Fruit fly (Drosophila melanogaster): ENCODE results near the gene CG10920.

CG10920 gene

DNA sequence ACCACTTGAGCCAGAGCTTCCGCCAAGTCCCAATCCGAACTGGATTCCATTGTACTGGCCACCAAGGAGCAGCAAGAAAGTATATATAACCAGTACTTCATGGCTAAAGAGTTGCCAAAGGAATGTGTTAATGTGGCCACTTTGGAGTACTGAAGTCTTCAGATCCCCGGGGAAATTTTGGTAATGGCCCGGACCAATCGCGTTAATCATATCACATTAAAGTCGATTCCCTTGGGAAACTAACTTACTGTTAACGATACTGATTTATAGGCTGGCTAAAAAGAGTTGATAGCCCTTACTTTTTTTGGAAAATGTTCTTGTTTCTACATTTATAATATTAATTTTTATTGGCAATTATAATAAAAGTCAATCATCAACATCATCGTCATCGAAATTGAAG is 12.8 kb upstream of the CG10920 start, which contains the start of gene Ir7b (continued):
- TF ChIP-seq CG11723 (GFP tag; optimal IDR thresholded peaks at IDR 0.05) (no peak), ranshi (GFP tag; IDR thresholded peaks at IDR 0.05) (no peak), Dp (GFP tag; optimal IDR thresholded peaks at IDR 0.05) (no peak), org-1 (GFP tag; optimal IDR thresholded peaks at IDR 0.05) (no peak), GATAe (GFP tag; conservative IDR thresholded peaks at IDR 0.05) (no peak), twi (tag; optimal IDR thresholded peaks at IDR 0.05) (no peak), peb (GFP tag; IDR thresholded peaks at IDR 0.05) (no peak)

DNA sequence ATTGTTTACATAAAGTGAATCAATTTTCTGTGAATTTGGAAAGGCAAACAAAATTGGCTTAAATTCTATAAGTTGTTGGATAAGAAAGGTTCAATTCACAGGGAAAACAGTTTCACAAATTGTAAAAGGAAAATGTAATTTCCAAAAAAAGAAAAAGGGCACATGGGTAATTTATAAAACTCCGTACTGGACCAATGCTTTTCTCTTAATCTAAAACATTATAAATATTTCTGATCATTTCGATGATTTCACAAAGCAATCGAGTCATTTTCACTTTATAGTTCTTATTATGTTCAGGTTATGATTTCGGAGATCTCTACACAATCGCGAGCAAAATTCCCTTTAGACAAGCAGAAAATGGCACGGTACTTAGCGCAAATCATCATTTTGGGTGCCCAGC is 3.8 kb upstream of the CG10920 start, which contains the start of gene CG1409:
TSS of gene CG1409 (plus strand) at position 301 of the 400 bp plus-strand sequence.
- TF ChIP-seq Fer1 (GFP tag; optimal IDR thresholded peaks at IDR 0.05) = no peak
- TF ChIP-seq Atf6 (GFP tag; IDR thresholded peaks at IDR 0.05) = no peak
- TF ChIP-seq Dref (GFP tag; IDR thresholded peaks at IDR 0.05) = no peak
- TF ChIP-seq CG10274 (GFP tag; optimal IDR thresholded peaks at IDR 0.05) = no peak

DNA sequence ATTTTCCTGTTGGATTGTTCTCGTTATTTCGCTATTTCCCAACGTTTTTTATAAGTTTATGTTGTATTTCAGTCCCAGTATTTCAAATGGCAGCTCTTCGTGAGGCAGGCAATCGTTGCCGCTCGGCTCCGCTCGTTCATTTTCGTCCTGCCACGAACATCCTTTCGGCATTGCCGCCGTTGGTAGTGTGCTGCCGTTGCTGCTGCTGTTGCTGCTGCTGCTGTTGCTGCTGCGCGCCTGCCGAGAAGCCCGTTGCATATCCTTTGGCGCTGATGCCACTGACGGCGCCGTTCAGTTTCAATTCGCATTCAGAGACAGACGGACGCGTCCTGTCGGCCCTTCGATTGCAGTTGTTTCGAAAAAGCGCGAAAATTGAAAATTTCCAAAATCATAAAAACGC is 28.1 kb downstream of the CG10920 start, which contains the start of gene CARPA:
TSS of gene CARPA (plus strand) at position 301 of the 400 bp plus-strand sequence.
- peak; percentile 0 for TF ChIP-seq ewg (GFP tag; optimal IDR thresholded peaks at IDR 0.05)
- no peak for TF ChIP-seq Ptx1 (GFP tag; IDR thresholded peaks at IDR 0.05)
- peak; percentile 89 for TF ChIP-seq Deaf1 (tag; optimal IDR thresholded peaks at IDR 0.05)

DNA sequence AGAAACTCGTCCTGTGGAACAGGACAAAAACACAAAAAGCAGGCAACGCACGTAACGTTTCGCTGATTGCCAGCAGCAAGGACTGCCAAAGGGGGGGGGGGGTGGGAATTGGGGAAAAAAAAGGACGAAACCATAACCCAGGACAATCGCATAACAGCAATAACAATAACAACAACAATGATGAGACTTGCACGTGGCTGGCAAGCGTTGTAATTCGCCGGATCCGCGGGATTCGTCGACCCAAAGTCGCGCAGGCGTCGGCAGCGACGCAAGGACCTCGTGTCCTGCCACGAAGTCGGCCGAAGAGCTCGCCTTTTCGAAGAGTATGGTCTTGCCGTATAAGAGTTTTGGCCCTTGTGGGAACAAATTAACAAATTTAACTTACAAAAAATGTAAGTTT is 28.7 kb downstream of the CG10920 start:
- TF ChIP-seq Hey (tag; optimal IDR thresholded peaks at IDR 0.05) = peak; percentile 34
- TF ChIP-seq klu (GFP tag; IDR thresholded peaks at IDR 0.05) = no peak
- no peak for TF ChIP-seq CG7556 (GFP tag; optimal IDR thresholded peaks at IDR 0.05)
- TF ChIP-seq CG34422 (GFP tag; IDR thresholded peaks at IDR 0.05) = no peak
- peak; percentile 84 for TF ChIP-seq Deaf1 (tag; optimal IDR thresholded peaks at IDR 0.05)
- peak; percentile 42 for TF ChIP-seq Nf-YB (GFP tag; optimal IDR thresholded peaks at IDR 0.05)
- TF ChIP-seq ewg (GFP tag; optimal IDR thresholded peaks at IDR 0.05) = peak; percentile 37
- TF ChIP-seq CG31388 (GFP tag; optimal IDR thresholded peaks at IDR 0.05) = no peak
- no peak for TF ChIP-seq fd64A (GFP tag; optimal IDR thresholded peaks at IDR 0.05)
- no peak for TF ChIP-seq CG11085 (GFP tag; IDR thresholded peaks at IDR 0.05)
- TF ChIP-seq CTCF (GFP tag; optimal IDR thresholded peaks at IDR 0.05) = no peak
- no peak for TF ChIP-seq CG11398 (GFP tag; optimal IDR thresholded peaks at IDR 0.05)
- no peak for TF ChIP-seq CG13424 (tag; optimal IDR thresholded peaks at IDR 0.05)
- peak; percentile 69 for TF ChIP-seq abd-A (tag; optimal IDR thresholded peaks at IDR 0.05)
- peak; percentile 71 for TF ChIP-seq Nf-YC (tag; optimal IDR thresholded peaks at IDR 0.05)
- no peak for TF ChIP-seq dpn (GFP tag; optimal IDR thresholded peaks at IDR 0.05)

DNA sequence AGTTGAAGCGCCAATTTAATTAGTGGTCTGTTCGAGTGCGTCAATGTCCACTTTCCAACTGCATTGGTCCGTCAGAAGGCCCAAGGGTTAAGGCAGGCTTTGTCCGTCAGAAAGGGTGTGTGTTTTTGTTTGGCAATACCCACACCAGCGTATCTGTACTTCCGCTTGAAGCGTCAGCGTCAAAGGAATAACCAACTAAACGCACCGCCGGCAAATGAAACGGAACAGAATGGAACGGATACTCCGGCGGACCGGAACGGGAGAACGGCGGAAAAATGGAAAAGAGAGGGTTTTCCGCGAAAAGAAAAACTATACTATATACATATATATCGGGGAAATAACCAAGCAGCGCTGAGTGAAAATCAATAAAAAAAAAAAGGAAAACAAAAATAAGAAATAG is 31.1 kb downstream of the CG10920 start:
- TF ChIP-seq CG4854 (GFP tag; optimal IDR thresholded peaks at IDR 0.05) (no peak), Ets65A (GFP tag) (peak; percentile 56), pfk (GFP tag; optimal IDR thresholded peaks at IDR 0.05) (peak; percentile 60), twi (tag; optimal IDR thresholded peaks at IDR 0.05) (no peak), vvl (GFP tag; IDR thresholded peaks at IDR 0.05) (no peak), Lhr (GFP tag; optimal IDR thresholded peaks at IDR 0.05) (no peak), CG2129 (GFP tag; IDR thresholded peaks at IDR 0.05; ENCODE audit: partially characterized antibody) (no peak), Fer3 (tag; optimal IDR thresholded peaks at IDR 0.05) (no peak), Dip3 (GFP tag; optimal IDR thresholded peaks at IDR 0.05) (no peak), CG32532 (GFP tag; IDR thresholded peaks at IDR 0.05) (no peak), CG11456 (GFP tag; IDR thresholded peaks at IDR 0.05) (no peak)
